Fruit fly (Drosophila melanogaster): Measurements from ENCODE around the gene mRpS18B.

dm6 chr2L:20106595-20106994, 9.5 kb upstream of the mRpS18B start:
- TF ChIP-seq jim (GFP tag; optimal IDR thresholded peaks at IDR 0.05) (no peak), Dif (GFP tag; optimal IDR thresholded peaks at IDR 0.05; ENCODE audit: partially characterized antibody) (no peak), pan (optimal IDR thresholded peaks at IDR 0.05) (no peak), N (GFP tag; optimal IDR thresholded peaks at IDR 0.05) (no peak), CrebA (GFP tag; optimal IDR thresholded peaks at IDR 0.05; ENCODE audit: borderline replicate concordance) (no peak), ey (GFP tag; optimal IDR thresholded peaks at IDR 0.05) (no peak), CG32264 (GFP tag; optimal IDR thresholded peaks at IDR 0.05) (no peak), Hnf4 (GFP tag; optimal IDR thresholded peaks at IDR 0.05) (no peak)

All from whole organism, wandering third instar larva.